Fruit fly (Drosophila melanogaster) whole organism, prepupa: ENCODE data around the gene CG34287.
A peak's percentile ranks its signal among the peaks of the same experiment; 100 is the strongest.

ENCODE experiments used
- CG10631 ChIP-seq: fragments of 200-800 bp; sonication (Bioruptor generic); optimal IDR thresholded peaks from 2 replicates; lab custom pipeline; 2016; ENCODE audit warnings: missing biosample characterization, missing genetic modification characterization
- CG10669 ChIP-seq: fragments of 200-800 bp; sonication (Bioruptor generic); optimal IDR thresholded peaks from 3 replicates; lab custom pipeline; 2018; ENCODE audit warnings: missing biosample characterization, mild to moderate bottlenecking, missing genetic modification characterization, moderate library complexity
- CG11294 ChIP-seq: fragments of 200-800 bp; sonication (Bioruptor generic); IDR thresholded peaks from 2 replicates; pipeline ENCODE4 v1.3.6; 2022; ENCODE audit warnings: missing biosample characterization, missing genetic modification characterization
- CG11902 ChIP-seq: fragments of 200-800 bp; sonication (Bioruptor generic); optimal IDR thresholded peaks from 3 replicates; lab custom pipeline; 2016; ENCODE audit warnings: missing biosample characterization, missing genetic modification characterization
- CG15336 ChIP-seq: fragments of 200-800 bp; sonication (Bioruptor generic); IDR thresholded peaks from 2 replicates; pipeline ENCODE4 v1.3.6; 2022; ENCODE audit warnings: missing biosample characterization, missing genetic modification characterization
- CG16779 ChIP-seq: fragments of 200-800 bp; sonication (Bioruptor generic); optimal IDR thresholded peaks from 3 replicates; lab custom pipeline; 2017; ENCODE audit warnings: missing biosample characterization, mild to moderate bottlenecking, missing genetic modification characterization
- CG3032 ChIP-seq: fragments of 200-800 bp; optimal IDR thresholded peaks from 2 replicates; lab custom pipeline; 2019; ENCODE audit warnings: missing biosample characterization, mild to moderate bottlenecking, missing genetic modification characterization, moderate library complexity
- CG31627 ChIP-seq: fragments of 200-800 bp; sonication (Bioruptor generic); optimal IDR thresholded peaks from 3 replicates; lab custom pipeline; 2016; ENCODE audit warnings: missing biosample characterization, missing genetic modification characterization
- CG3919 ChIP-seq: fragments of 200-800 bp; sonication (Bioruptor generic); optimal IDR thresholded peaks from 3 replicates; lab custom pipeline; 2016; ENCODE audit warnings: missing biosample characterization, missing genetic modification characterization
- CG4318 ChIP-seq: fragments of 200-800 bp; sonication (Bioruptor generic); optimal IDR thresholded peaks from 3 replicates; lab custom pipeline; 2017; ENCODE audit warnings: missing biosample characterization, mild to moderate bottlenecking, missing genetic modification characterization
- CG6163 ChIP-seq: fragments of 200-800 bp; sonication (Bioruptor generic); IDR thresholded peaks from 3 replicates; pipeline ENCODE4 v1.3.6; 2022; ENCODE audit warnings: missing biosample characterization, missing genetic modification characterization
- CG6276 ChIP-seq: fragments of 200-800 bp; sonication (Bioruptor generic); optimal IDR thresholded peaks from 2 replicates; lab custom pipeline; 2017; ENCODE audit warnings: missing biosample characterization, mild to moderate bottlenecking, missing genetic modification characterization
- CG6792 ChIP-seq: fragments of 200-800 bp; sonication (Bioruptor generic); optimal IDR thresholded peaks from 3 replicates; lab custom pipeline; 2016; ENCODE audit warnings: missing biosample characterization, missing genetic modification characterization
- CG6854 ChIP-seq: fragments of 200-800 bp; sonication (Bioruptor generic); optimal IDR thresholded peaks from 2 replicates; lab custom pipeline; 2017; ENCODE audit warnings: missing biosample characterization, mild to moderate bottlenecking, missing genetic modification characterization
- CG8632 ChIP-seq: fragments of 200-800 bp; sonication (Bioruptor generic); optimal IDR thresholded peaks from 3 replicates; lab custom pipeline; 2016; ENCODE audit warnings: missing biosample characterization, missing genetic modification characterization
- CG9139 ChIP-seq: fragments of 200-800 bp; sonication (Bioruptor generic); optimal IDR thresholded peaks from 3 replicates; lab custom pipeline; 2017; ENCODE audit warnings: missing biosample characterization, mild to moderate bottlenecking, missing genetic modification characterization
- Eip75B ChIP-seq: fragments of 200-800 bp; sonication (Bioruptor generic); optimal IDR thresholded peaks from 3 replicates; lab custom pipeline; 2016; ENCODE audit warnings: missing biosample characterization, missing genetic modification characterization
- Ets21C ChIP-seq: fragments of 200-800 bp; sonication (Bioruptor generic); optimal IDR thresholded peaks from 3 replicates; lab custom pipeline; 2016; ENCODE audit warnings: missing biosample characterization, missing genetic modification characterization
- Ets96B ChIP-seq: fragments of 200-800 bp; optimal IDR thresholded peaks from 2 replicates; lab custom pipeline; 2019; ENCODE audit warnings: missing biosample characterization, mild to moderate bottlenecking, missing genetic modification characterization, moderate library complexity
- Gug ChIP-seq: fragments of 200-800 bp; sonication (Bioruptor generic); IDR thresholded peaks from 2 replicates; pipeline ENCODE4 v1.3.6; 2022; ENCODE audit warnings: missing biosample characterization, missing genetic modification characterization
- Hr38 ChIP-seq: sonication (Bioruptor generic); optimal IDR thresholded peaks from 2 replicates; lab custom pipeline; 2016; ENCODE audit warnings: missing biosample characterization, missing genetic modification characterization
- Hr39 ChIP-seq: fragments of 200-800 bp; sonication (Bioruptor generic); optimal IDR thresholded peaks from 2 replicates; lab custom pipeline; 2016; ENCODE audit warnings: missing biosample characterization, missing genetic modification characterization
- Hr4 ChIP-seq: fragments of 200-800 bp; sonication (Bioruptor generic); optimal IDR thresholded peaks from 3 replicates; lab custom pipeline; 2016; ENCODE audit warnings: missing biosample characterization, missing genetic modification characterization
- Lpt ChIP-seq: fragments of 200-800 bp; sonication (Bioruptor generic); optimal IDR thresholded peaks from 3 replicates; lab custom pipeline; 2016; ENCODE audit warnings: missing biosample characterization, missing genetic modification characterization
- Met ChIP-seq: fragments of 200-800 bp; sonication (Bioruptor generic); optimal IDR thresholded peaks from 3 replicates; lab custom pipeline; 2016; ENCODE audit warnings: missing biosample characterization, missing genetic modification characterization
- OdsH ChIP-seq: fragments of 200-800 bp; sonication (Bioruptor generic); optimal IDR thresholded peaks from 3 replicates; lab custom pipeline; 2016; ENCODE audit warnings: missing biosample characterization, missing genetic modification characterization
- Sox102F ChIP-seq: fragments of 200-800 bp; sonication (Bioruptor generic); optimal IDR thresholded peaks from 2 replicates; lab custom pipeline; 2016; ENCODE audit warnings: missing biosample characterization, mild to moderate bottlenecking, missing genetic modification characterization
- Sox14 ChIP-seq: fragments of 200-800 bp; sonication (Bioruptor generic); optimal IDR thresholded peaks from 3 replicates; lab custom pipeline; 2016; ENCODE audit warnings: missing biosample characterization, missing genetic modification characterization
- Sox15 ChIP-seq: fragments of 200-800 bp; sonication (Bioruptor generic); optimal IDR thresholded peaks from 3 replicates; lab custom pipeline; 2016; ENCODE audit warnings: missing biosample characterization, missing genetic modification characterization
- acj6 ChIP-seq: fragments of 200-800 bp; sonication (Bioruptor generic); optimal IDR thresholded peaks from 3 replicates; lab custom pipeline; 2016; ENCODE audit warnings: missing biosample characterization, missing genetic modification characterization
- cyc ChIP-seq: fragments of 200-800 bp; sonication (Bioruptor generic); optimal IDR thresholded peaks from 3 replicates; lab custom pipeline; 2016; ENCODE audit warnings: missing biosample characterization, missing genetic modification characterization
- dac ChIP-seq: fragments of 200-800 bp; sonication (Bioruptor generic); optimal IDR thresholded peaks from 2 replicates; lab custom pipeline; 2017; ENCODE audit warnings: missing biosample characterization, mild to moderate bottlenecking, missing genetic modification characterization
- dsx ChIP-seq: fragments of 200-800 bp; optimal IDR thresholded peaks from 3 replicates; lab custom pipeline; 2019; ENCODE audit warnings: missing biosample characterization, mild to moderate bottlenecking, missing genetic modification characterization, moderate library complexity; ENCODE audit not compliant: poor library complexity, severe bottlenecking
- eg ChIP-seq: fragments of 200-800 bp; sonication (Bioruptor generic); IDR thresholded peaks from 3 replicates; pipeline ENCODE4 v1.3.6; 2022; ENCODE audit warnings: missing biosample characterization, missing genetic modification characterization
- fd59A ChIP-seq: fragments of 200-800 bp; sonication (Bioruptor generic); optimal IDR thresholded peaks from 2 replicates; lab custom pipeline; 2017; ENCODE audit warnings: missing biosample characterization, mild to moderate bottlenecking, missing genetic modification characterization, missing genetic modification reagents
- fd85E ChIP-seq: fragments of 200-800 bp; sonication (Bioruptor generic); optimal IDR thresholded peaks from 3 replicates; lab custom pipeline; 2016; ENCODE audit warnings: missing biosample characterization, missing genetic modification characterization
- fkh ChIP-seq: fragments of 200-800 bp; sonication (Bioruptor generic); optimal IDR thresholded peaks from 3 replicates; lab custom pipeline; 2017; ENCODE audit warnings: missing biosample characterization, mild to moderate bottlenecking, missing genetic modification characterization, moderate library complexity
- lz ChIP-seq: fragments of 200-800 bp; sonication (Bioruptor generic); optimal IDR thresholded peaks from 3 replicates; lab custom pipeline; 2016; ENCODE audit warnings: missing biosample characterization, missing genetic modification characterization
- net ChIP-seq: fragments of 200-800 bp; sonication (Bioruptor generic); optimal IDR thresholded peaks from 3 replicates; lab custom pipeline; 2016; ENCODE audit warnings: missing biosample characterization, missing genetic modification characterization
- pdm3 ChIP-seq: fragments of 200-800 bp; sonication (Bioruptor generic); optimal IDR thresholded peaks from 3 replicates; lab custom pipeline; 2016; ENCODE audit warnings: missing biosample characterization, missing genetic modification characterization
- spab ChIP-seq: fragments of 200-800 bp; sonication (Bioruptor generic); optimal IDR thresholded peaks from 2 replicates; lab custom pipeline; 2017; ENCODE audit warnings: missing biosample characterization, mild to moderate bottlenecking, missing genetic modification characterization, missing genetic modification reagents
- ss ChIP-seq, 2 experiments: fragments of 200-800 bp; sonication (Bioruptor generic); optimal IDR thresholded peaks; 2 replicates in 1 of 2; 3 replicates in 1 of 2; lab custom pipeline; 2017 to 2018; ENCODE audit warnings: mild to moderate bottlenecking in 2 of 2, missing biosample characterization in 2 of 2, missing genetic modification characterization in 2 of 2, moderate library complexity in 1 of 2
- svp ChIP-seq: fragments of 200-800 bp; sonication (Bioruptor generic); peaks from one replicate; lab custom pipeline; 2016; ENCODE audit warnings: missing biosample characterization, missing genetic modification characterization
- topi ChIP-seq: fragments of 200-800 bp; sonication (Bioruptor generic); optimal IDR thresholded peaks from 3 replicates; lab custom pipeline; 2016; ENCODE audit warnings: missing biosample characterization, missing genetic modification characterization
- vri ChIP-seq: fragments of 200-800 bp; sonication (Bioruptor generic); optimal IDR thresholded peaks from 3 replicates; lab custom pipeline; 2016; ENCODE audit warnings: missing biosample characterization, mild to moderate bottlenecking, missing genetic modification characterization

Gene CG34287

dm6 chr3R:5833948-5834504 lies 19.1 kb upstream of the CG34287 start (continued):
- TF ChIP-seq CG31627 (GFP tag; lab: Kevin White, UChicago) (peak; percentile 96), fkh (GFP tag; lab: Kevin White, UChicago) (no peak), CG6792 (GFP tag; lab: Kevin White, UChicago) (peak; percentile 92), CG15336 (GFP tag; lab: Robert Waterston, UW) (peak; percentile 96), dac (GFP tag; lab: Kevin White, UChicago) (peak; percentile 86), Sox14 (peak; percentile 93), cyc (GFP tag; lab: Kevin White, UChicago) (peak; percentile 97), Eip75B (peak; percentile 92), ss (GFP tag; optimal IDR thresholded peaks at IDR 0.05; lab: Kevin White, UChicago) (peak; percentile 60 to 78), CG6854 (no peak), Hr4 (GFP tag; lab: Kevin White, UChicago) (peak; percentile 93), net (GFP tag; lab: Kevin White, UChicago) (peak; percentile 91), CG3919 (GFP tag; lab: Kevin White, UChicago) (peak; percentile 94), CG9139 (GFP tag; lab: Kevin White, UChicago) (peak; percentile 41), CG11294 (GFP tag; lab: Robert Waterston, UW) (peak; percentile 89), spab (peak; percentile 76), CG6276 (GFP tag; lab: Kevin White, UChicago) (peak; percentile 86), CG4318 (GFP tag; lab: Kevin White, UChicago) (peak; percentile 90), acj6 (GFP tag; lab: Kevin White, UChicago) (peak; percentile 93), Hr39 (GFP tag; lab: Kevin White, UChicago) (peak; percentile 97), fd85E (GFP tag; lab: Kevin White, UChicago) (peak; percentile 76), CG10669 (peak; percentile 79), OdsH (peak; percentile 95), Hr38 (GFP tag; lab: Kevin White, UChicago) (peak; percentile 45), Ets96B (tag; lab: Kevin White, UChicago) (peak; percentile 83), vri (GFP tag; lab: Kevin White, UChicago) (peak; percentile 47), lz (GFP tag; lab: Kevin White, UChicago) (peak; percentile 94), eg (peak; percentile 94)

dm6 chr3R:5836536-5836935 lies 16.6 kb upstream of the CG34287 start:
- TF ChIP-seq Sox15 (GFP tag; lab: Kevin White, UChicago), result no peak
- TF ChIP-seq Sox102F (GFP tag; lab: Kevin White, UChicago), result no peak
- no peak for TF ChIP-seq CG6163 (GFP tag; lab: Robert Waterston, UW)
- TF ChIP-seq CG16779, result no peak
- TF ChIP-seq eg, result no peak
- no peak for TF ChIP-seq CG11902
- no peak for TF ChIP-seq CG3032 (tag; lab: Kevin White, UChicago)
- TF ChIP-seq Ets21C (GFP tag; lab: Kevin White, UChicago), result no peak
- no peak for TF ChIP-seq CG10669
- TF ChIP-seq CG8632 (GFP tag; lab: Kevin White, UChicago), result no peak
- no peak for TF ChIP-seq acj6 (GFP tag; lab: Kevin White, UChicago)
- TF ChIP-seq Lpt, result no peak
- TF ChIP-seq, all 60 proteins: peak for 0

- TF ChIP-seq lz (GFP tag; lab: Kevin White, UChicago) (no peak), CG11294 (GFP tag; lab: Robert Waterston, UW) (no peak), svp (GFP tag; lab: Kevin White, UChicago) (peak; percentile 91), Gug (GFP tag; lab: Robert Waterston, UW) (0 out of 2 replicates have a peak, but pooled peaks have one; percentile 13), CG6792 (GFP tag; lab: Kevin White, UChicago) (peak; percentile 21), CG15336 (GFP tag; lab: Robert Waterston, UW) (no peak), topi (GFP tag; lab: Kevin White, UChicago) (no peak), pdm3 (GFP tag; lab: Kevin White, UChicago) (peak; percentile 11), Hr39 (GFP tag; lab: Kevin White, UChicago) (no peak), Hr4 (GFP tag; lab: Kevin White, UChicago) (no peak), CG3919 (GFP tag; lab: Kevin White, UChicago) (peak; percentile 47), CG10669 (peak; percentile 52), dsx (GFP tag; lab: Kevin White, UChicago) (no peak), CG10631 (GFP tag; lab: Kevin White, UChicago) (peak; percentile 41), vri (GFP tag; lab: Kevin White, UChicago) (no peak), Met (GFP tag; lab: Kevin White, UChicago) (no peak), fd59A (GFP tag; lab: Kevin White, UChicago) (peak; percentile 11), CG8632 (GFP tag; lab: Kevin White, UChicago) (peak; percentile 53), dac (GFP tag; lab: Kevin White, UChicago) (no peak), fd85E (GFP tag; lab: Kevin White, UChicago) (no peak), Sox14 (no peak), CG31627 (GFP tag; lab: Kevin White, UChicago) (no peak), CG6854 (no peak)
Measured at dm6 chr3R:5838683-5839365, 14.3 kb upstream of the CG34287 start.
